Worm (Caenorhabditis elegans): ENCODE measurements around the gene his-41.

his-41 gene

DNA sequence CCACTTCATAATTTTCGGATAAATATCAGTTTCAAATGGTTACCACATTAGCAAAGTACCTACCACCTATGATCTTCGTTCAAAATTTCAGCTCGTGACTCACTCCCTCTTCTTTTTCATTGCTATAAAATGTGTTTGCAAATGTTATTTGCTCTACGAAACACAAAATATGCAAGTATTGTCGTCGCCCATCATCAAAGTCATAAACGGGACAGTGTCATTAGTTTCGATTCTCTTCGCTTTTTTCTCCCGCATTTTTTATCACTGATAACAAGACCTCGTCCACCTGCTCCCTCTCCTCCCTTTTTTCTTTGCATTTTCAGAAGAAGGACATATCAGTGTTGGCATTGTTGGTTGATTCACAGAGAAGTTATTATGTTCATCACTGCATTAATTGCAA is 18.9 kb upstream of the his-41 start, which contains the start of gene C50F4.1:
C50F4.1 (plus strand) TSS at position 324 of the 400 bp plus-strand sequence.
- TF ChIP-seq nhr-237 (tag; optimal IDR thresholded peaks at IDR 0.05) = no peak
- TF ChIP-seq egl-5 (tag; optimal IDR thresholded peaks at IDR 0.05) = no peak
- no peak for TF ChIP-seq R02D3.7 (tag; optimal IDR thresholded peaks at IDR 0.05)
- TF ChIP-seq pqm-1 (tag; optimal IDR thresholded peaks at IDR 0.05) = peak; percentile 80
- TF ChIP-seq ztf-11 (tag; optimal IDR thresholded peaks at IDR 0.05) = no peak
- TF ChIP-seq elt-2 (tag; optimal IDR thresholded peaks at IDR 0.05) = peak; percentile 79

DNA sequence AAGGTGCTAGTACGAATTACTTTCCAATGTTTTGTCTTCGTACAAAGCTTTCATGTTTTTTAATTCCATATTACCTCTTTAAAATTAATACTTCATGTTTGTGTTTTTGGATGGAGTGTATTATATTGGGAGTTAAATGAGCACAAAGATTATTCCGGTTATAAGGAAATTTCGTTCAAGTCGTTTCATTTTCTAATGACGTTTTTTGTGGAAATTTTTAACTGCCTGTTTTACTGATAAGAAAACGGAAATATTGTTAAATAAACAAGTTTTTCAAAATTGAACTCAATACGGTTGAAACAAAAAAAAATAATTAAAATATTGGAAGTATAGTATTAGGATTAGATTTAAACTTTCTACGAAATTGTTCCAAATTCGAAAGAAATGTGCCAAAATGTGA is 18.0 kb upstream of the his-41 start:
- TF ChIP-seq unc-39 (tag; optimal IDR thresholded peaks at IDR 0.05) = no peak
- peak; percentile 59 for TF ChIP-seq pqm-1 (tag; optimal IDR thresholded peaks at IDR 0.05)
- TF ChIP-seq elt-2 (tag; optimal IDR thresholded peaks at IDR 0.05) = peak; percentile 56

DNA sequence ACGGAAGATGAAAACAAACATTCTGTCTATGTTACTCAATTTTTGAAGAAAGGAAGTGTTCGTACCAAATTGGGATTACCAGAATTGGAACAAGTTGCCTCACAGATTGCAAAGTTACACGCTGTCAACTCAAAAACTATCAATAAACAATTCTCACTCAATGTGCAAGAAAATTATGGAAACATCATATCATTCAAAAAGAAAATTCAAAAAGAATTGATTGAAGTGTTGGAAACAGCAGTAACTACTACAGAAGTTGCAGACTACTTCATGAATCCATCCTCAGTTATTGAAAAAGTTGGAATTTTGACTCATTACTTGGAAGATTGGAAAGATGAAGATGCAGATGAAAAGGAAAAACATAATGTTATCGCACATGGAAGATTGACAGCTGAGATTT is 17.4 kb upstream of the his-41 start:
- TF ChIP-seq nhr-67 (tag; optimal IDR thresholded peaks at IDR 0.05) (no peak), nhr-11 (tag; optimal IDR thresholded peaks at IDR 0.05) (no peak), ceh-9 (tag; optimal IDR thresholded peaks at IDR 0.05) (no peak), fos-1 (tag; optimal IDR thresholded peaks at IDR 0.05) (no peak), lin-39 (tag; optimal IDR thresholded peaks at IDR 0.05) (no peak), mdl-1 (tag; optimal IDR thresholded peaks at IDR 0.05) (no peak), ceh-82 (tag; optimal IDR thresholded peaks at IDR 0.05) (no peak), lsy-12 (tag; optimal IDR thresholded peaks at IDR 0.05) (no peak), tbx-2 (tag; optimal IDR thresholded peaks at IDR 0.05) (no peak), nhr-12 (tag; optimal IDR thresholded peaks at IDR 0.05) (no peak), sea-2 (GFP tag; optimal IDR thresholded peaks at IDR 0.05) (no peak), pqm-1 (tag; optimal IDR thresholded peaks at IDR 0.05) (no peak), nhr-76 (tag; optimal IDR thresholded peaks at IDR 0.05) (no peak)

DNA sequence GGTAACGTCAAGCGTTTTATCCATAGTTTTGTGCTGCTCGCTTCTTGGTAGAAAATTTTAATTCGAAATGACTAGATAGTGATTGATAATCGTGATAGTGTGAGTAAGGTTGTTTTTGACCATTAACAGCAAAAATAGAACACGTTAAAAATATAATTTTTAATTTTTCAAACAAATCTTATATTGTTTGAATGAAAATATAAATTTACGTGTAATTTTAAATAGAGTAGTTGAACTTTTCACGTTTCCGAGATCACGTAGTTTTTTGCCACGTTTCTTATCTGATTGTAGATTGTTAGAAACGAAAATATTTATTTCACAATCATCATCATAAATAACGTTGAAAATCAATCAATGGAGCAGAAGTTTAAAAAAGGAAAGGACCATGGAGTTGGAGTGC is 13.9 kb upstream of the his-41 start, which contains the start of the genes C50F4.10 and pfk-1.2:
C50F4.10 (minus strand) TSS at position 101 of the 400 bp plus-strand sequence.
pfk-1.2 (plus strand) TSS at position 325 of the 400 bp plus-strand sequence.
- TF ChIP-seq egl-27 (tag; optimal IDR thresholded peaks at IDR 0.05) (no peak), elt-2 (tag; optimal IDR thresholded peaks at IDR 0.05) (no peak), ceh-82 (tag; optimal IDR thresholded peaks at IDR 0.05) (no peak), lsy-12 (tag; optimal IDR thresholded peaks at IDR 0.05) (no peak), ceh-16 (tag; optimal IDR thresholded peaks at IDR 0.05) (no peak)

DNA sequence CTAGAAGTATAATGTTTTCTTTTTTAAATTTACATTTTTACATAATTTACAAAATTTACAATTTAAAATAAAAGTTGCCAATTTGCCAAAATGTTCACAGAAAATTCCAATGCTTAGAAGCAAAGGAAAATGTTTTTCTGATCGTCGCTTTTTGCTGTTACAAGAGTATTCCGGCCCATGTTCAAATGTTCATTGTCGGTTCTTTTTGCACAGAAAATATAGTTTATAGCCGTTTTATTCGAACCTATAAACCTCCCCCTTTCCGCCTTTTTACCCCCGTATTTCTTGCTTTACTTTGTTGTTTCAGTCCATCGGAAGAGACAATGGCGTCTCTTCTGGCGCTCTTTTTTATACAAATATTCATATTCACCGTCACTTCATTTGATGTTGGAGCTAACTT is 10.7 kb upstream of the his-41 start, which contains the start of gene tag-329:
tag-329 (plus strand) TSS at position 301 of the 400 bp plus-strand sequence.
- TF ChIP-seq elt-1 (tag; optimal IDR thresholded peaks at IDR 0.05) = no peak
- no peak for TF ChIP-seq lin-39 (tag; optimal IDR thresholded peaks at IDR 0.05)
- no peak for TF ChIP-seq aly-2 (tag; optimal IDR thresholded peaks at IDR 0.05)
- no peak for TF ChIP-seq pha-4 (tag; optimal IDR thresholded peaks at IDR 0.05)
- TF ChIP-seq elt-3 (tag; optimal IDR thresholded peaks at IDR 0.05) = no peak
- no peak for TF ChIP-seq fkh-2 (tag; optimal IDR thresholded peaks at IDR 0.05)
- no peak for TF ChIP-seq egl-5 (tag; optimal IDR thresholded peaks at IDR 0.05)
- TF ChIP-seq nhr-12 (tag; optimal IDR thresholded peaks at IDR 0.05) = no peak
- TF ChIP-seq hmg-11 (tag; optimal IDR thresholded peaks at IDR 0.05) = no peak
- no peak for TF ChIP-seq mdl-1 (tag; optimal IDR thresholded peaks at IDR 0.05)
- no peak for TF ChIP-seq lin-15B (tag; optimal IDR thresholded peaks at IDR 0.05)
- TF ChIP-seq lsy-12 (tag; optimal IDR thresholded peaks at IDR 0.05) = no peak
- TF ChIP-seq ceh-28 (tag; optimal IDR thresholded peaks at IDR 0.05) = no peak

DNA sequence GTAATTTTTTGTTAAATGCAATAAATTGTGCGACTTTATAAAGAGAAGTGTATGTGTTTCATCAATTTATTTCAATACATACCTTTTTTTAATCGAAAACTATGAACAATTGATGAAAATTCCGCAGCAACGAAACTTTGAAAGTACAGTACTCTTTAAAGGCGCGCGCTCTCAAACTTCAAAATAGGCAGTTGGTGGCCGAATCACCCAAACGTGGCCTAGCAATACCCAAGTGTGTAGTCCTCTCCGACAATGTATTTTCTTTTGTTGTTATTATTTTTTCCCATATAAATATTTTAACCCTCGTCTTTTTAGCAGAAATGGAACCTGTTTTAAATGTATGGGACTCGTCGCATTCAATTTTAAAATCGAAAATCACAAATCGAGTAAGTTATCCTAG is 8.8 kb upstream of the his-41 start, which contains the start of gene C50F4.4:
C50F4.4 (plus strand) TSS at position 267 of the 400 bp plus-strand sequence.
- TF ChIP-seq nhr-43 (tag; optimal IDR thresholded peaks at IDR 0.05; ENCODE audit: poor library complexity, severe bottlenecking) (peak; percentile 30), lin-15B (tag; optimal IDR thresholded peaks at IDR 0.05) (peak; percentile 28), nhr-76 (tag; optimal IDR thresholded peaks at IDR 0.05) (no peak), nfya-1 (tag; optimal IDR thresholded peaks at IDR 0.05; ENCODE audit: insufficient read depth) (no peak), ceh-16 (tag; optimal IDR thresholded peaks at IDR 0.05) (no peak), R02D3.7 (tag; optimal IDR thresholded peaks at IDR 0.05) (no peak), mdl-1 (tag; optimal IDR thresholded peaks at IDR 0.05) (no peak), lsy-12 (tag; optimal IDR thresholded peaks at IDR 0.05) (no peak), ztf-11 (tag; optimal IDR thresholded peaks at IDR 0.05) (no peak), nhr-77 (tag; optimal IDR thresholded peaks at IDR 0.05) (no peak), elt-2 (tag; optimal IDR thresholded peaks at IDR 0.05) (peak; percentile 6), snpc-4 (tag; optimal IDR thresholded peaks at IDR 0.05) (peak; percentile 49), fos-1 (tag; optimal IDR thresholded peaks at IDR 0.05) (no peak), aly-2 (tag; optimal IDR thresholded peaks at IDR 0.05) (no peak), nhr-28 (tag; optimal IDR thresholded peaks at IDR 0.05) (no peak), daf-12 (tag; optimal IDR thresholded peaks at IDR 0.05) (no peak), nhr-25 (tag; optimal IDR thresholded peaks at IDR 0.05) (no peak), fkh-2 (tag; optimal IDR thresholded peaks at IDR 0.05) (no peak)

Data from whole organism, L3 larva.